Worm (Caenorhabditis elegans) whole organism, young adult: ENCODE measurements around the gene F11A5.9.

Source experiments
- K12H6.12 ChIP-seq: fragments of 200-800 bp; sonication (Bioruptor generic); optimal IDR thresholded peaks from 2 replicates; lab custom pipeline; 2018; ENCODE audit warnings: mild to moderate bottlenecking, missing genetic modification characterization, missing compliant biosample characterization
- ceh-100 ChIP-seq: fragments of 200-800 bp; sonication (Bioruptor generic); IDR thresholded peaks from 2 replicates; pipeline ENCODE4 v1.3.6; 2022; ENCODE audit warnings: missing genetic modification reagents, missing genetic modification characterization, missing compliant biosample characterization

ce11 chrV:16218522-16218921 lies 3.8 kb downstream of the F11A5.9 start, which contains the start of gene F11A5.15:
- no peak for TF ChIP-seq K12H6.12 (tag; lab: Kevin White, UChicago)
- no peak for TF ChIP-seq ceh-100
